Worm (Caenorhabditis elegans) whole organism, young adult: Measurements from ENCODE around the gene hsd-2.

ENCODE experiments used
- ama-1 ChIP-seq, 3 experiments: fragments of 150-350 bp in 1 of 3; sonication (generic microtip) in 2 of 3; optimal IDR thresholded peaks; 2 replicates each; lab custom pipeline; 2014 to 2018; ENCODE audit warnings: missing biosample characterization in 2 of 3, missing genetic modification characterization in 2 of 3, missing genetic modification reagents in 2 of 3
- chd-7 ChIP-seq: sonication (generic microtip); optimal IDR thresholded peaks from 2 replicates; lab custom pipeline; 2016; ENCODE audit warnings: mild to moderate bottlenecking, missing genetic modification characterization, moderate library complexity, missing compliant biosample characterization
- ets-4 ChIP-seq: fragments of 200-800 bp; sonication (Bioruptor generic); optimal IDR thresholded peaks from 2 replicates; lab custom pipeline; 2018; ENCODE audit warnings: mild to moderate bottlenecking, missing genetic modification characterization, missing compliant biosample characterization
- mxl-1 ChIP-seq: sonication (generic microtip); optimal IDR thresholded peaks from 2 replicates; lab custom pipeline; 2016; ENCODE audit warnings: missing genetic modification characterization, missing compliant biosample characterization
- nfya-1 ChIP-seq: sonication (generic microtip); optimal IDR thresholded peaks from 2 replicates; lab custom pipeline; 2017; ENCODE audit warnings: antibody characterized with exemption, missing compliant biosample characterization, missing genetic modification characterization, borderline replicate concordance; ENCODE audit not compliant: insufficient read depth
- pha-4 ChIP-seq: fragments of 150-350 bp; sonication (generic microtip); optimal IDR thresholded peaks from 2 replicates; lab custom pipeline; 2014; ENCODE audit warnings: missing biosample characterization, missing genetic modification reagents, missing genetic modification characterization
- snpc-1.1 ChIP-seq: sonication (generic microtip); optimal IDR thresholded peaks from 2 replicates; lab custom pipeline; 2017; ENCODE audit warnings: missing genetic modification characterization, mild to moderate bottlenecking, missing compliant biosample characterization, antibody characterized with exemption, moderate library complexity, missing genotype, missing genetic modification reagents; ENCODE audit not compliant: insufficient read depth

DNA sequence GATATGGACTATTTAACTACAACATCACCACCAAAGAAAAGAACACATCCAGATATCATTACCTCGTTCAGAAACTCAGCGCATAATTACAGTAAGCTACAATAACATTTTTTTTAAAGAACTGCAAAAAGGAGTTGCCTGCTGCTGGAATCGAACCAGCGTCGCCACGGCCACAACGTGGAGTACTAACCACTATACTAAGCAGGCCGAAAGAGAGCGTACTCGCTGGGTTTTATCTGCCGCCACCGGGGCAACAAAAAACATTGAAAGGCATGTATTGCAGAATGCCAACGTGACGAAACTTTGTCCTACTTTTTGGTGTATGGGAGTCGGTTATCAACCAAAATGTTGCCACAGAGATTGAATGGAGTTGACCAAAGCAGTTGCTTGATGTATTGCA is 17.6 kb downstream of the hsd-2 start:
- TF ChIP-seq snpc-1.1 (tag; lab: Kevin White, UChicago) (peak; percentile 36), pha-4 (tag; lab: Kevin White, UChicago) (no peak), mxl-1 (tag; lab: Kevin White, UChicago) (peak; percentile 18), chd-7 (tag; lab: Kevin White, UChicago) (peak; percentile 25), ets-4 (GFP tag; lab: Kevin White, UChicago) (no peak), ama-1 (optimal IDR thresholded peaks at IDR 0.05; lab: Kevin White, UChicago) (no peak), ama-1 (GFP tag; optimal IDR thresholded peaks at IDR 0.05; lab: Kevin White, UChicago) (peak in 1 of 2 experiments; percentile 52), nfya-1 (tag; lab: Kevin White, UChicago) (no peak)
